Fruit fly (Drosophila melanogaster): ENCODE data around the gene e.

e gene

DNA sequence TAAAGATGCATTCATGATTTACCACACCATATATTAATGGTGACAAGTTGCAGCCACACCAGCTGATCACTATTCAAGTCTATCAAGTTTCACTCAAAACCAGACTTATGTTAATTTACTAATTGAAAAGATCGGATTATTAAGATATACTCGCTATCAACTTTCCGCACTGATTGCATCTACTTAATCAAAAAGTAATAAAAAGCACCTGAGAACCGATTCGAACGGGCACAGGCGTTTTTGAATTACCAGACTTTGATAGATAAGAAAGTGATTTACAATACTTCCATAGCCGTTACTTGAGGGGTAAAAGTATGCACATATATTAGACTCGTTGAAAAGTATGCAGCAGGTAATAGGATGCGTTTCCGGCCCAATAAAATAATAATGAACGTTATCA lies 4.4 kb upstream of the e start:
- TF ChIP-seq noc (tag; optimal IDR thresholded peaks at IDR 0.05), result no peak

DNA sequence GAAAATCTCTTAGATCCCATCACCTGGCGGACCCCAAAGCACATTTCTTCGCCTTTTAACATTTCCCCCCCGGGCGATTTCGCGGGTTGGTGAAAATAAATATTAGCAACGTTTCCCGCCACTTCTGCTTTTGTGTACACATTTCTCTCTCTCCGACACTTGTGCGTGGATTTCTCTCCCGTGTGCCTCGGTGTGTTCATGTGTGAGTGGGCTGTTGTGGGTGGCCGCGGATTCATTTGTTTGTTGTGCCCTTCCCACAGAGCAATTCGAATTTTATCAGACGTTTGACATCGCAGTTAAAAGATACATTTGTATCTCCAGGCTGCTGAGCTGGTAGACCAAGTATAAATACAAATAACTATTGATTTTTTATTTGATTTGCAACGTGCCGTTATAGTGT lies 12.7 kb downstream of the e start:
- TF ChIP-seq noc (tag; optimal IDR thresholded peaks at IDR 0.05), result no peak

DNA sequence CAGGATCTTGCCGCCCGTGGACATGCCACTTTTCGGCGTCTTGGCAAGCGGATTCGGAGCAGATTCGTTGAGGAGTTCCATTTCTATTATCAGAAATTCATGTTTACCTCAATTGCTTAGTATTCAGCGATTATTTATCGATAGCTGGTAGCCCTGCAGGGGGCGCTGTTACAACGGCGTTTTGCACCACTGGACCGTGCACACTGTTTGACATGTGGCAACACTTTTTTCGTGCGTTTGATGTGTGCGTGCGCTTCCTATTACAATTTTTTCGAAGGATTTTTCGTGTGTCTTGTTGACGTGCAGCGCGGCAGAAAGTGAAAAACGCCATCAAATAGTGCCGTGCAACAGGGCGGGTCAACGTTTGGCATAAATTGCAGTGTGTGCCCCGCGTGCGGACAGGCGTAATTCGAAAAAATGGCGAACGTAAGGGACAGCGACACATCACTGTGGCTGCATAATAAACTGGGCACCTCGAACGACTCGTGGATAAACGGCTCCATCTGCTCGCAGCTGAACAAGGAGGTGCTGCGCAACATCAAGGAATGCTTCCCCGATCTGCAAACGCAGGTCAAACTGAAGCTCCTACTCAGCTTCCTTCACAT lies 13.4 kb downstream of the e start, which contains the start of the genes CG3337 and Nelf-A:
TSS of gene CG3337 (minus strand) at position 132 of the 605 bp plus-strand sequence.
TSS of gene Nelf-A (plus strand) at position 252 of the 605 bp plus-strand sequence.
- TF ChIP-seq noc (tag; optimal IDR thresholded peaks at IDR 0.05), result no peak

DNA sequence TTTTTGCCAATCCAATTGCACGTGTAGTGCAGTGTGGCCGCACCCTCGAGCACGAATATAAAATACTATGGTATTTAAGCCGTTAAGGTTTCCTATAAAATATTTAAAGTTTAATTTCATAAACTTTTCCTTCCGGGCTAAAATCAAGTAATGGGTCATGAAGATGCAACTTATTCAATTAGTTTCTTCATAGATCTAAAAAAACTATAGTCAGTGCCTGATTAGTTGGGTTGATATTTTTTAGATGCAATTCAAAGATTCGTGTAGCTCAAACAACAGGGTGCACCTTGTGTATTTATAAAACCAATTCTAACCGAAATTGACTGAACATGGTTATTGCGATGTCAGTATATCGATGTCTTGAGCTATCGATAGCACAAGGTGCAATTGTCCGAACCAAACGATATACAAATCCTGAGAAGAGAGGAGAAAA lies 18.2 kb downstream of the e start, which contains the start of the genes Smyd5 and Oga:
TSS of gene Smyd5 (minus strand) at position 59 of the 433 bp plus-strand sequence.
TSS of gene Oga (plus strand) at position 345 of the 433 bp plus-strand sequence.
- TF ChIP-seq noc (tag; optimal IDR thresholded peaks at IDR 0.05), result no peak

DNA sequence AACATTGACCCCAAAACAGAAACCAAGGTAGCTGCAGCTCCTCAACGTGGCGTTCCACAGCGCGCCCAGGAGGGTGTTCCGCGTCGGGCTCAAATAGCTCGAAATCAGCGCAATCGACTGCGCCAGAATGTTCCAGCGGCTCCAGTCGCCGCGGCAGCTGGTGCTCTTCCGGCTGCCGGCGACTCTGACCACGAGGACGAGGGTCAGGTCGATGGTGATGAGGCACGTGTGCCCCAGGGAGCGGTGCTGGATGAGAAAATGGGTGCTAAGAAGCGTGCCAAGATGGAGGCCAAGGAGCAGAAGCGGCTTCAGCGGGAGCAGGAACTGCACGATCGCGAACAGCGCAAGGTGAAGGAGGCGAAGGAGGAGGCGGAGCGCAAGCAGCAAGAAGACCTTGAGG lies 21.7 kb downstream of the e start:
- no peak for TF ChIP-seq noc (tag; optimal IDR thresholded peaks at IDR 0.05)

DNA sequence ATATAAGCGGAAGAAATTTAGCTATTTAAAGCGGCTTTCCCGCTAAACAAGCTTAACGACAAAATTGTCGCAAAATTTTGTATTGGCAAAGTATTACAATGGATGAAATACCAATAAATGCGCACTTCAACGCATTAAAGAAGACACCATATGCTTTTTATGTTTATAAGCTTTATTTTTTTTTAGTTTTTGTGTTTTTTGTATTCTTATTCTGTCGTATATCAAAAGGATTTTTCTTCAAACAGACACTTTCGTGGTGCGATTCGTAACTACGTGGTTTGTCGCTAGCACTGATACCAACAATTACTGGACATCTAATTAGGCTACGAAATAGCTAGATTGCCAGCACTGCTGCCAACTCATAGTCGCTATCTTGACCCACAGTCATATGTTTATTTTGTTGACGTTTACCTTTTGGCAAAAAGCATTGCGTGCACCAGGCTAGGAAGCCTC lies 22.3 kb downstream of the e start, which contains the start of gene Ddrgk1:
TSS of gene Ddrgk1 (plus strand) at position 387 of the 453 bp plus-strand sequence.
- TF ChIP-seq noc (tag; optimal IDR thresholded peaks at IDR 0.05), result no peak

DNA sequence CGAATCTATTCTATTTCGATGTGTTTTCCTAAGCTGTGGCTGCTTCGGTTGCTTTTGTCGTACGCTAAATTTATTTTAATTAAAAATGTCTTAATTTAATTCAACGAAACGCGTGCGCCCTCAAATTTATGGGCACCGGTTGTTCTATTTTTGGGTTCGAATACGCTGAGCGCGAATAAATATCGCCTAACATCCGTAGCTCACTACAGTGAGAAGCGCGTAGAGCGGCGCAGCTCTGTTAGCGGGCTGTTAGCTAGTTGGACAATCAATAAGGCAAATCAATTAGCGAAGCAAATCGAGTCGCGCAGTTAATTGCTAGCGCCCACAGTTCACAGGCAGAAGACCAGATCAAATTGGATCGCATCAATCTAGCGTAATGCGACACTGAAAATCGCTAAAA lies 26.9 kb downstream of the e start:
- no peak for TF ChIP-seq noc (tag; optimal IDR thresholded peaks at IDR 0.05)

dm6 chr3R:21206802-21207238 lies 30.2 kb downstream of the e start:
- TF ChIP-seq noc (tag; optimal IDR thresholded peaks at IDR 0.05), result no peak

dm6 chr3R:21206327-21206728 lies 30.6 kb downstream of the e start:
- no peak for TF ChIP-seq noc (tag; optimal IDR thresholded peaks at IDR 0.05)

- TF ChIP-seq noc (tag; optimal IDR thresholded peaks at IDR 0.05), result no peak
Measured at dm6 chr3R:21205680-21206326, 31.2 kb downstream of the e start.

DNA sequence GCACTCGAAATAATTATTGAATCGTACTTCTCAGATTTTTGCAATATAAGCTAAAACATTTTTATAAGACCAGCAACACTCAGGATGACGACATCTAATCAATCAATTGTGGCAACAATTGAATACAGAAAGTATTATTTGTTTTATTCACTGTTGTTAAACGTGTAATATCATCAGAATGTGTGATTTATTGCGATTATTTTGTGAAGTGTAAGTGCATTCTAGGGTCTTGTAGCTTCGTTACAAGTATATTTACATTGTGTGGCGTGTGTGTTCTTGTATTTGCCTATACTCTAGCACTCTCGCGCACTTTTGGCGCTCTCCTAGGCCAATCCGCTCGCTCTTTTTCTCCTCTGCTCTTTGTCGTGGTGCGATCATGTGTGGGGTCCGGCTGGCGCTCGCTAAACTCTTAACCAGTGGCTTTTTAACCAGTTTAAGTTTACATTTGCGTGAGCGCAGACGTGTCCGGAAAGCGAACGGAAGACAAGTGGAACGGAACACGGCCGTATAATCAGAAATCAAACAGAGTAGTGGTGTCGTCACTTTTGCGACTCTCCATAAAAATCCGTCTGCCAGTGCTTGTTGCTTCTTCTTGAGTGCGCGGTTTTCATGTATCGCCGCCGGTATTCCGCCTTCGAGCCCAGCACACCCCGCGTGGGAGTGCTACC lies 32.3 kb downstream of the e start:
- peak; percentile 12 for TF ChIP-seq noc (tag; optimal IDR thresholded peaks at IDR 0.05)

DNA sequence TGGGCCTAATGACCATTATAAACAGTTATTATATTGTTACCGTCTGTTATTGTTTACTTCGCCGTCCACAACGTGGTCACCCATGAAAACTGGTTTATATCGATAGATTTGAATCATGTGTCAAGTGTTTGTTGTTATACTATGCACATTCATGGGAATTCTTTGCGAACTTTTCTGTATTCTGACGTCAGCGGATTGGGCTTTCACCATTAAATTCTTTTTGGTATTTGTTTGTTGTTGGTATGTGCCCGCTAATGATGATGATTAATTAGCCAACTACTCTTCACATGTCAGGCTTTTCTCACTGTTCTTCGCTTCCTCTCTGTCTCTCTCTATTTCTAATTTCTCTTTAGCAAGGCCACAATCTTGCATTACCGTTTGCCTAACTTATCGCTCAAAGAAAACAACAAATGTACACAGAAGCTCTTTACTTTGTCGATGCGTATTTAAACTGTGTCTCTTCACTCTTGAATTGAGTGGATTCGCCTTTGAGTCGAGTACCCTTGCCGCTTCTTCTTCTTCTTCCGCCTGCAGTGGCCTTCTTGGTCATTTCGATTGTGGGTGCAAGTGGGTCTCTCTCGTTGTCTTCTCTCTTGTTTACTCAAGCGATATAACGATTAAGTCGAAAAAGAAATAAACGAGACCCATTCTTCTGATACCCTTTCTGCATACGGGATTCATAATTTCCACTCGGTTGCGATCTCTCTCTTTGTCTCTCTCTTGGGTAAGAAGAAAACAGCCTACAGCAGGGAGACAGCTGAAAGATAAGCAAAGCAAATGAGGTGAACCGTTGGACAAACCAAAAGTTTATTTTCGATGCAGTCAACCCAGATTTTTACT lies 33.1 kb downstream of the e start:
- TF ChIP-seq noc (tag; optimal IDR thresholded peaks at IDR 0.05), result no peak

DNA sequence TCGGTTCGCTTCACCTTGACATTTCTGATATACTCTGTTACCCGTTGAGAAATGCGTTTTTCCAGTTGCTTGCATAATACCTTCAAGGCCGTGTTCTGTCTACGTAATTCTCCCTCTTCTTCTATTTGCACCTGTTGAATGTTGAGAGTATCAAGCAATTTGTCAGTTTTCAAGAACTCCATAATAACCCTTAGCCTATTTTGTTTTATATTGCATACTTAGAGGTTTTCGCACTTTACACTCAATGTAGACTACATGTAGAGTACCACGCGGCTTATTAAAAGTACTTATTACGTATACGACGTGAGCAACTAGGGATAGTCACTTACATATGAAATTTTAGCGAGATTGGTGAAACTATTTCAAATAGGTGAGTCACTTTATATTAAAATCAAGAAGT lies 33.8 kb downstream of the e start:
- no peak for TF ChIP-seq noc (tag; optimal IDR thresholded peaks at IDR 0.05)

DNA sequence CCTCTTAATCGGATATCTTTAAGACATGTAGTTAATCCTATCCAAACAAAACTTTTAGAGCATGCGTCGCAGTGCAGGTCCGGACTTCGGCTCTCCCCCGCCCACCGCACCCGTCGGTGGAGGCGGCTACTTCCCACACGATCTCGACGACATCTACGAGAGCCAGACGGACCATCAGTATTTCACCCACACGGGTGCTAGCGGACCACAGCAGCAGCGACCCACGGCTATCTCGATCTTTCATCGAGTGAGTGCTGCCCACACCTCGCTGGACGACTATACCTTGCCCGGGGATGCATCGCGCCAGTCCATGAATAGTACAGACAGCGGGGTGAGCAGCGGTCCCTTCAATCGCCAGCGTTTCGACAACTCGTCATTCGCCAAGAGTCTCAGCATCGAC lies 35.4 kb downstream of the e start:
- no peak for TF ChIP-seq noc (tag; optimal IDR thresholded peaks at IDR 0.05)

DNA sequence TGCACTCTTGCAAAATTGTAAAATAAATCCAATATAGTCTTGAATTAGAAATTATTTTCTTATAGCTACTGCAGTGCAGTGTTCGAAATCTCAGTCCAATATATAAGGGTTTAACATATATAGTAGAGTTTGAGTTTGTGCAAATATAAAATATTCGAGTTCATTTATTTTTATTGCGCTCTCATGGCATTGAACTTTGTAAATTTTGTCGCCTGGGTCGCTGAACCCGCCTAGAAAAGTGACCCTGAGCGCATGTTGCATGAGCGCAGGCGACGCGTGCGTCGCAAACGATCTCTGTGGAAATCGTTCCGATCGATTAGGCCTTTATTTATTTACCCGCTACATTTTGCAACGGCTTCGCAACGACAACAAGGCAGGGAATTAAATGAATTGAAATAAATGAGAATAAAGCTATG lies 37.0 kb downstream of the e start:
- TF ChIP-seq noc (tag; optimal IDR thresholded peaks at IDR 0.05), result no peak

All from whole organism, larva.